Fruit fly (Drosophila melanogaster) whole organism, embryonic: ENCODE results near the gene bark.

Experiments
- Antp ChIP-seq: fragments of 200-800 bp; sonication (Bioruptor generic); optimal IDR thresholded peaks from 3 replicates; lab custom pipeline; 2016; ENCODE audit warnings: missing biosample characterization, missing genetic modification characterization
- CG10431 ChIP-seq: fragments of 200-800 bp; sonication (Bioruptor generic); optimal IDR thresholded peaks from 3 replicates; lab custom pipeline; 2018; ENCODE audit warnings: missing biosample characterization, mild to moderate bottlenecking, missing genetic modification characterization
- CG10654 ChIP-seq: fragments of 200-800 bp; sonication (Bioruptor generic); optimal IDR thresholded peaks from 2 replicates; lab custom pipeline; 2016; ENCODE audit warnings: missing biosample characterization, missing genetic modification characterization
- CG11085 ChIP-seq: fragments of 200-800 bp; sonication (Bioruptor generic); IDR thresholded peaks from 2 replicates; pipeline ENCODE4 v1.3.6; 2022; ENCODE audit warnings: missing biosample characterization, missing genetic modification characterization
- CG11456 ChIP-seq: fragments of 200-800 bp; sonication (Bioruptor generic); IDR thresholded peaks from 3 replicates; pipeline ENCODE4 v1.3.6; 2022; ENCODE audit warnings: missing biosample characterization, missing genetic modification characterization
- CG13296 ChIP-seq: fragments of 200-800 bp; sonication (Bioruptor generic); optimal IDR thresholded peaks from 3 replicates; lab custom pipeline; 2018; ENCODE audit warnings: missing biosample characterization, mild to moderate bottlenecking, missing genetic modification characterization
- CG13894 ChIP-seq: fragments of 200-800 bp; sonication (Bioruptor generic); optimal IDR thresholded peaks from 3 replicates; lab custom pipeline; 2018; ENCODE audit warnings: missing biosample characterization, mild to moderate bottlenecking, missing genetic modification characterization, moderate library complexity
- CG16779 ChIP-seq: fragments of 200-800 bp; sonication (Bioruptor generic); IDR thresholded peaks from 2 replicates; pipeline ENCODE4 v1.3.6; 2022; ENCODE audit warnings: missing biosample characterization, missing genetic modification characterization
- CG18619 ChIP-seq: fragments of 200-800 bp; sonication (Bioruptor generic); optimal IDR thresholded peaks from 3 replicates; lab custom pipeline; 2017; ENCODE audit warnings: missing biosample characterization, mild to moderate bottlenecking, missing genetic modification characterization
- CG2678 ChIP-seq: fragments of 200-800 bp; sonication (Bioruptor generic); optimal IDR thresholded peaks from 3 replicates; lab custom pipeline; 2019; ENCODE audit warnings: missing biosample characterization, mild to moderate bottlenecking, missing genetic modification characterization, moderate library complexity
- CG34422 ChIP-seq: fragments of 200-800 bp; sonication (Bioruptor generic); IDR thresholded peaks from 3 replicates; pipeline ENCODE4 v1.3.6; 2022; ENCODE audit warnings: missing biosample characterization, missing genetic modification characterization
- CG4360 ChIP-seq: fragments of 200-800 bp; sonication (Bioruptor generic); IDR thresholded peaks from 2 replicates; pipeline ENCODE4 v1.3.6; 2022; ENCODE audit warnings: missing biosample characterization, missing genetic modification characterization
- CG4617 ChIP-seq: fragments of 200-800 bp; sonication (Bioruptor generic); optimal IDR thresholded peaks from 3 replicates; lab custom pipeline; 2016; ENCODE audit warnings: missing biosample characterization, missing genetic modification characterization, borderline replicate concordance
- CG5180 ChIP-seq: fragments of 200-800 bp; sonication (Bioruptor generic); optimal IDR thresholded peaks from 3 replicates; lab custom pipeline; 2017; ENCODE audit warnings: missing biosample characterization, missing genetic modification characterization, mild to moderate bottlenecking, moderate library complexity, missing genetic modification reagents
- CG5953 ChIP-seq: fragments of 200-800 bp; sonication (Bioruptor generic); IDR thresholded peaks from 2 replicates; pipeline ENCODE4 v1.3.6; 2022; ENCODE audit warnings: missing biosample characterization, missing genetic modification characterization
- CG7556 ChIP-seq: fragments of 200-800 bp; sonication (Bioruptor generic); optimal IDR thresholded peaks from 2 replicates; lab custom pipeline; 2017; ENCODE audit warnings: missing biosample characterization, mild to moderate bottlenecking, missing genetic modification characterization
- CG7839 ChIP-seq: fragments of 200-800 bp; sonication (Bioruptor generic); optimal IDR thresholded peaks from 3 replicates; lab custom pipeline; 2018; ENCODE audit warnings: missing biosample characterization, mild to moderate bottlenecking, missing genetic modification characterization, moderate library complexity
- CG7963 ChIP-seq: fragments of 200-800 bp; sonication (Bioruptor generic); IDR thresholded peaks from 3 replicates; pipeline ENCODE4 v1.3.6; 2022; ENCODE audit warnings: missing biosample characterization, missing genetic modification characterization; ENCODE audit not compliant: partially characterized antibody
- CG8765 ChIP-seq: fragments of 200-800 bp; sonication (Bioruptor generic); IDR thresholded peaks from 2 replicates; pipeline ENCODE4 v1.3.6; 2022; ENCODE audit warnings: missing biosample characterization, missing genetic modification characterization
- Chrac-16 ChIP-seq: fragments of 200-800 bp; sonication (Bioruptor generic); optimal IDR thresholded peaks from 3 replicates; lab custom pipeline; 2016; ENCODE audit warnings: missing biosample characterization, missing genetic modification characterization
- CoRest ChIP-seq: fragments of 200-800 bp; sonication (Bioruptor generic); optimal IDR thresholded peaks from 3 replicates; lab custom pipeline; 2018; ENCODE audit warnings: missing biosample characterization, mild to moderate bottlenecking, missing genetic modification characterization, moderate library complexity
- Dp ChIP-seq: fragments of 200-800 bp; sonication (Bioruptor generic); optimal IDR thresholded peaks from 2 replicates; lab custom pipeline; 2018; ENCODE audit warnings: missing biosample characterization, mild to moderate bottlenecking, missing genetic modification characterization, moderate library complexity
- H2.0 ChIP-seq: fragments of 200-800 bp; sonication (Bioruptor generic); IDR thresholded peaks from 2 replicates; pipeline ENCODE4 v1.3.6; 2022; ENCODE audit warnings: missing biosample characterization, missing genetic modification characterization
- Neu2 ChIP-seq: fragments of 200-800 bp; sonication (Bioruptor generic); optimal IDR thresholded peaks from 3 replicates; lab custom pipeline; 2016; ENCODE audit warnings: missing biosample characterization, missing genetic modification characterization, borderline replicate concordance
- aop ChIP-seq: fragments of 200-800 bp; sonication (Bioruptor generic); IDR thresholded peaks from 2 replicates; pipeline ENCODE4 v1.3.6; 2022; ENCODE audit warnings: missing biosample characterization, missing genetic modification characterization
- bbx ChIP-seq: fragments of 200-800 bp; sonication (Bioruptor generic); IDR thresholded peaks from 2 replicates; pipeline ENCODE4 v1.3.6; 2022; ENCODE audit warnings: missing biosample characterization, missing genetic modification characterization; ENCODE audit not compliant: partially characterized antibody
- bowl ChIP-seq: fragments of 200-800 bp; sonication (Bioruptor generic); IDR thresholded peaks from 2 replicates; pipeline ENCODE4 v1.3.6; 2022; ENCODE audit warnings: missing biosample characterization, missing genetic modification characterization
- caup ChIP-seq: fragments of 200-800 bp; sonication (Bioruptor generic); optimal IDR thresholded peaks from 3 replicates; lab custom pipeline; 2017; ENCODE audit warnings: missing biosample characterization, mild to moderate bottlenecking, missing genetic modification characterization, moderate library complexity; ENCODE audit not compliant: severe bottlenecking
- dan ChIP-seq: fragments of 200-800 bp; sonication (Bioruptor generic); IDR thresholded peaks from 2 replicates; pipeline ENCODE4 v1.3.6; 2022; ENCODE audit warnings: missing biosample characterization, missing genetic modification characterization
- danr ChIP-seq: fragments of 200-800 bp; sonication (Bioruptor generic); IDR thresholded peaks from 2 replicates; pipeline ENCODE4 v1.3.6; 2022; ENCODE audit warnings: missing biosample characterization, missing genetic modification characterization
- dimm ChIP-seq: fragments of 200-800 bp; sonication (Bioruptor generic); IDR thresholded peaks from 2 replicates; pipeline ENCODE4 v1.3.6; 2022; ENCODE audit warnings: missing biosample characterization, missing genetic modification characterization
- disco-r ChIP-seq: fragments of 200-800 bp; sonication (Bioruptor generic); optimal IDR thresholded peaks from 2 replicates; lab custom pipeline; 2016; ENCODE audit warnings: missing biosample characterization, missing genetic modification characterization
- dmrt11E ChIP-seq: fragments of 200-800 bp; sonication (Bioruptor generic); optimal IDR thresholded peaks from 3 replicates; lab custom pipeline; 2018; ENCODE audit warnings: missing biosample characterization, mild to moderate bottlenecking, missing genetic modification characterization, moderate library complexity
- eve ChIP-seq, 2 experiments: fragments of >200 bp; optimal IDR thresholded peaks; 2 replicates each; lab custom pipeline; 2017; ENCODE audit warnings: missing biosample characterization in 2 of 2, missing genetic modification characterization in 2 of 2
- ewg ChIP-seq: fragments of 200-800 bp; sonication (Bioruptor generic); optimal IDR thresholded peaks from 3 replicates; lab custom pipeline; 2017; ENCODE audit warnings: mild to moderate bottlenecking, missing biosample characterization, missing genetic modification reagents, missing genetic modification characterization
- eyg ChIP-seq: fragments of 200-800 bp; sonication (Bioruptor generic); optimal IDR thresholded peaks from 3 replicates; lab custom pipeline; 2016; ENCODE audit warnings: missing biosample characterization, missing genetic modification characterization
- grau ChIP-seq: fragments of 200-800 bp; optimal IDR thresholded peaks from 3 replicates; lab custom pipeline; 2019; ENCODE audit warnings: missing biosample characterization, mild to moderate bottlenecking, missing genetic modification characterization, moderate library complexity
- h ChIP-seq: fragments of >200 bp; optimal IDR thresholded peaks from 2 replicates; lab custom pipeline; 2017
- jigr1 ChIP-seq: fragments of 200-800 bp; sonication (Bioruptor generic); IDR thresholded peaks from 3 replicates; pipeline ENCODE4 v1.3.6; 2022; ENCODE audit warnings: missing biosample characterization, missing genetic modification characterization
- jumu ChIP-seq: fragments of 200-800 bp; sonication (Bioruptor generic); optimal IDR thresholded peaks from 3 replicates; lab custom pipeline; 2016; ENCODE audit warnings: missing biosample characterization, missing genetic modification characterization
- onecut ChIP-seq: fragments of 200-800 bp; sonication (Bioruptor generic); IDR thresholded peaks from 2 replicates; pipeline ENCODE4 v1.3.6; 2022; ENCODE audit warnings: missing biosample characterization, missing genetic modification characterization
- psq ChIP-seq: fragments of 200-800 bp; sonication (Bioruptor generic); optimal IDR thresholded peaks from 2 replicates; lab custom pipeline; 2017; ENCODE audit warnings: missing biosample characterization, missing genetic modification characterization
- pzg ChIP-seq: fragments of 200-800 bp; sonication (Bioruptor generic); optimal IDR thresholded peaks from 3 replicates; lab custom pipeline; 2018; ENCODE audit warnings: missing biosample characterization, mild to moderate bottlenecking, missing genetic modification characterization, moderate library complexity
- slou ChIP-seq: fragments of 200-800 bp; sonication (Bioruptor generic); optimal IDR thresholded peaks from 3 replicates; lab custom pipeline; 2016; ENCODE audit warnings: missing biosample characterization, missing genetic modification characterization
- so ChIP-seq: fragments of 200-800 bp; sonication (Bioruptor generic); IDR thresholded peaks from 3 replicates; pipeline ENCODE4 v1.3.6; 2022; ENCODE audit warnings: missing biosample characterization, missing genetic modification characterization
- sob ChIP-seq: fragments of 200-800 bp; sonication (Bioruptor generic); IDR thresholded peaks from 2 replicates; pipeline ENCODE4 v1.3.6; 2022; ENCODE audit warnings: missing biosample characterization, missing genetic modification characterization
- tgo ChIP-seq: fragments of 200-800 bp; sonication (Bioruptor generic); IDR thresholded peaks from 3 replicates; pipeline ENCODE4 v1.3.6; 2022; ENCODE audit warnings: missing biosample characterization, missing genetic modification characterization
- tna ChIP-seq: fragments of 200-800 bp; sonication (Bioruptor generic); IDR thresholded peaks from 2 replicates; pipeline ENCODE4 v1.3.6; 2022; ENCODE audit warnings: missing biosample characterization, missing genetic modification characterization; ENCODE audit not compliant: partially characterized antibody
- vnd ChIP-seq: fragments of 200-800 bp; sonication (Bioruptor generic); IDR thresholded peaks from 3 replicates; pipeline ENCODE4 v1.3.6; 2022; ENCODE audit warnings: missing biosample characterization, missing genetic modification characterization; ENCODE audit not compliant: partially characterized antibody

Gene bark

DNA sequence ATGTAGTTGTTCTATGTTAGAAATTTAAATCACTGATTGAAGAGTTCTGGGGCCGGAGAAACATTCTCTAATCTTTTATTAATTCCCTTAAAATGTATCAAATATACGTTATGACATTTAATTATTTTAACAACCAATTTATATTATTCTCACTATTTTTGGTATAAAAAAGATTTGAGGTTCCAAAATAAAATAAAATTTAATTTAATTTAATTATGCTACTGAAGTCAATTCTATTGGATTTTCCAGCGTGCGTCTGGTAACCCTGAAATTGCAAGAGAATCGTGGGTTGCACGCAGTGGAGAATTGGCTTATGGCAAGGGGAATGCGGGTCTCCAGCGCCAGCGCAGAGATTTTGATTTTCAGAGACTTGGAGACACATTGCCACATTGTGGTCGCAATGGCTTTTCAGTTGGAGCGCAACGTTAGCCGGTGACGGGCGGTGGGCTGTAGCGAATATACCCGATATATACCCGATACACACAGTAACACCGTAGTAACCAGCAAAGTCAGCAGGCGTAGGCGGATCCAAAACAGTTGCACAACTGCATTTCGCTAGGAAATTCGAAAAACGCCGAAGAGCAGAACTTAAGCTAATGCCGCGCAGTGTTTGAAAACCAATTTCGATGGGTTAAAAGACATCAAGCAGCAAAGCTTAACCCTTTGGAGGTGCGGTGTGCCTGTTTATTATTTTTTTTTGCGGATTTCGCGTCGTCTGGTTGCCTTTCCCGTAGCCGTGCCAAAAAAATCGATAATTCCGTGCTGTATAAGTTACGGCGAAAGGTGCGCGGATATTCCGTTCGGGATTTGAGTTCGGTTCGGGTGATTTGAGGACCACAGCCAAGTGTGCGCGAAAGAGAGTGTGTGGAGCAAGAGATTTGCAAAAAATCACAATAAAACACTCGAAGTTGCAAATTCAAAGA is 18.6 kb downstream of the bark start (continued):
- no peak for TF ChIP-seq tna
- TF ChIP-seq grau, result peak; percentile 29
- peak; percentile 74 for TF ChIP-seq ewg
- no peak for TF ChIP-seq CG10654
- TF ChIP-seq tgo (GFP tag; lab: Robert Waterston, UW), result no peak
- TF ChIP-seq CG2678 (tag; lab: Kevin White, UChicago), result peak; percentile 65
- TF ChIP-seq so (GFP tag; lab: Robert Waterston, UW), result no peak
- peak; percentile 56 for TF ChIP-seq CoRest (tag; lab: Kevin White, UChicago)
- 0 out of 2 replicates have a peak, but pooled peaks have one; percentile 22 for TF ChIP-seq CG5953 (GFP tag; lab: Robert Waterston, UW)
- no peak for TF ChIP-seq CG13296 (GFP tag; lab: Kevin White, UChicago)
- no peak for TF ChIP-seq vnd (GFP tag; lab: Robert Waterston, UW)
- no peak for TF ChIP-seq psq
- no peak for TF ChIP-seq disco-r (GFP tag; lab: Kevin White, UChicago)
- TF ChIP-seq CG4360 (GFP tag; lab: Robert Waterston, UW), result 0 out of 2 replicates have a peak, but pooled peaks have one; percentile 11
- TF ChIP-seq CG34422 (GFP tag; lab: Robert Waterston, UW), result peak; percentile 59; the same call in 2 of the 3 replicates
- no peak for TF ChIP-seq CG11085 (GFP tag; lab: Robert Waterston, UW)
- TF ChIP-seq onecut (GFP tag; lab: Robert Waterston, UW), result peak; percentile 92
- no peak for TF ChIP-seq jumu (GFP tag; lab: Kevin White, UChicago)
- no peak for TF ChIP-seq caup
- peak; percentile 12 for TF ChIP-seq CG7839
- TF ChIP-seq CG11456 (GFP tag; lab: Robert Waterston, UW), result peak; percentile 19; the same call in 1 of the 3 replicates
- TF ChIP-seq pzg (GFP tag; lab: Kevin White, UChicago), result no peak
- no peak for TF ChIP-seq CG16779 (GFP tag; lab: Robert Waterston, UW)
- TF ChIP-seq bbx, result peak; percentile 43
- TF ChIP-seq CG7556 (GFP tag; lab: Kevin White, UChicago), result peak; percentile 60
- TF ChIP-seq Neu2 (GFP tag; lab: Kevin White, UChicago), result no peak
- no peak for TF ChIP-seq eve (GFP tag; optimal IDR thresholded peaks at IDR 0.05; lab: Kevin White, UChicago)
- TF ChIP-seq CG5180 (GFP tag; lab: Kevin White, UChicago), result peak; percentile 7
- TF ChIP-seq Antp, result no peak
- TF ChIP-seq dan, result no peak
- TF ChIP-seq danr (GFP tag; lab: Robert Waterston, UW), result no peak
- TF ChIP-seq CG13894 (tag; lab: Kevin White, UChicago), result no peak
- TF ChIP-seq CG8765 (GFP tag; lab: Robert Waterston, UW), result no peak
- no peak for TF ChIP-seq CG4617
- no peak for TF ChIP-seq dimm (GFP tag; lab: Robert Waterston, UW)
- TF ChIP-seq slou (GFP tag; lab: Kevin White, UChicago), result no peak
- TF ChIP-seq Chrac-16 (GFP tag; lab: Kevin White, UChicago), result no peak
- TF ChIP-seq jigr1 (GFP tag; lab: Robert Waterston, UW), result no peak
- TF ChIP-seq h (lab: Kevin White, UChicago), result no peak
- no peak for TF ChIP-seq aop (GFP tag; lab: Robert Waterston, UW)
- no peak for TF ChIP-seq sob (GFP tag; lab: Robert Waterston, UW)
- TF ChIP-seq eyg (GFP tag; lab: Kevin White, UChicago), result no peak
- no peak for TF ChIP-seq CG10431 (GFP tag; lab: Kevin White, UChicago)
- no peak for TF ChIP-seq Dp
- TF ChIP-seq H2.0, result peak; percentile 53; the same call in 1 of the 2 replicates
- TF ChIP-seq CG7963 (GFP tag; lab: Robert Waterston, UW), result no peak
- TF ChIP-seq CG18619 (GFP tag; lab: Kevin White, UChicago), result no peak
- peak; percentile 39 for TF ChIP-seq dmrt11E (tag; lab: Kevin White, UChicago)
- peak; percentile 70; the same call in 1 of the 2 replicates for TF ChIP-seq bowl (GFP tag; lab: Robert Waterston, UW)
